Worm (Caenorhabditis elegans) whole organism, L1 larva: ENCODE measurements around the gene trpp-9.

Experiments used
- C16A3.4 ChIP-seq: fragments of 150-350 bp; optimal IDR thresholded peaks from 2 replicates; lab custom pipeline; 2014; ENCODE audit warnings: missing biosample characterization, missing genetic modification characterization
- Y116A8C.19 ChIP-seq: sonication (generic microtip); optimal IDR thresholded peaks from 2 replicates; lab custom pipeline; 2016; ENCODE audit warnings: missing compliant biosample characterization, missing genetic modification characterization, borderline replicate concordance
- aha-1 ChIP-seq: fragments of 150-350 bp; optimal IDR thresholded peaks from 2 replicates; lab custom pipeline; 2014; ENCODE audit warnings: missing biosample characterization, missing genetic modification characterization
- alr-1 ChIP-seq: fragments of 200-800 bp; sonication (Bioruptor generic); optimal IDR thresholded peaks from 2 replicates; lab custom pipeline; 2018; ENCODE audit warnings: borderline replicate concordance, mild to moderate bottlenecking, missing genetic modification characterization, missing compliant biosample characterization
- aly-2 ChIP-seq: fragments of 150-350 bp; optimal IDR thresholded peaks from 2 replicates; lab custom pipeline; 2014; ENCODE audit warnings: missing biosample characterization, missing genetic modification characterization
- blmp-1 ChIP-seq: fragments of 150-350 bp; optimal IDR thresholded peaks from 2 replicates; lab custom pipeline; 2014; ENCODE audit warnings: missing biosample characterization, missing genetic modification characterization
- ceh-63 ChIP-seq: fragments of 200-800 bp; sonication (Bioruptor generic); optimal IDR thresholded peaks from 2 replicates; lab custom pipeline; 2018; ENCODE audit warnings: mild to moderate bottlenecking, missing genetic modification characterization, missing compliant biosample characterization
- ceh-90 ChIP-seq: sonication (generic microtip); optimal IDR thresholded peaks from 2 replicates; lab custom pipeline; 2016; ENCODE audit warnings: missing genetic modification characterization, missing compliant biosample characterization
- dsc-1 ChIP-seq: sonication (generic microtip); optimal IDR thresholded peaks from 2 replicates; lab custom pipeline; 2016; ENCODE audit warnings: mild to moderate bottlenecking, missing genetic modification characterization, missing compliant biosample characterization
- egl-13 ChIP-seq: sonication (generic microtip); optimal IDR thresholded peaks from 2 replicates; lab custom pipeline; 2016; ENCODE audit warnings: missing genotype, missing genetic modification reagents, missing genetic modification characterization, missing compliant biosample characterization
- elt-3 ChIP-seq, 6 experiments: fragments of 150-350 bp in 1 of 6; sonication (generic microtip); optimal IDR thresholded peaks; 2 replicates each; lab custom pipeline; 2017 to 2018; ENCODE audit warnings: missing biosample characterization in 6 of 6, missing genetic modification characterization in 6 of 6, inconsistent platforms in 1 of 6
- fkh-4 ChIP-seq: sonication (generic microtip); optimal IDR thresholded peaks from 2 replicates; lab custom pipeline; 2016; ENCODE audit warnings: missing compliant biosample characterization, missing genetic modification characterization, borderline replicate concordance
- fkh-8 ChIP-seq: sonication (generic microtip); optimal IDR thresholded peaks from 2 replicates; lab custom pipeline; 2016; ENCODE audit warnings: mild to moderate bottlenecking, missing genetic modification characterization, missing compliant biosample characterization
- fos-1 ChIP-seq: fragments of 150-350 bp; optimal IDR thresholded peaks from 2 replicates; lab custom pipeline; 2014; ENCODE audit warnings: missing biosample characterization, missing genetic modification characterization
- grh-1 ChIP-seq: fragments of 200-800 bp; sonication (Bioruptor generic); IDR thresholded peaks from 2 replicates; pipeline ENCODE4 v1.3.6; 2022; ENCODE audit warnings: missing genetic modification reagents, missing genetic modification characterization, missing compliant biosample characterization
- hlh-17 ChIP-seq: fragments of 200-800 bp; sonication (Bioruptor generic); optimal IDR thresholded peaks from 2 replicates; lab custom pipeline; 2018; ENCODE audit warnings: missing genetic modification characterization, mild to moderate bottlenecking, missing compliant biosample characterization, moderate library complexity, borderline replicate concordance
- hlh-4 ChIP-seq: sonication (generic microtip); optimal IDR thresholded peaks from 2 replicates; lab custom pipeline; 2016; ENCODE audit warnings: mild to moderate bottlenecking, missing genetic modification characterization, missing compliant biosample characterization
- hpl-2 ChIP-seq: fragments of 150-350 bp; optimal IDR thresholded peaks from 2 replicates; lab custom pipeline; 2014; ENCODE audit warnings: missing biosample characterization, missing genetic modification reagents, missing genetic modification characterization
- isw-1 ChIP-seq: fragments of 200-800 bp; sonication (Bioruptor generic); IDR thresholded peaks from 2 replicates; pipeline ENCODE4 v1.3.6; 2022; ENCODE audit warnings: missing genetic modification characterization, missing compliant biosample characterization
- lin-14 ChIP-seq: fragments of 200-800 bp; sonication (Bioruptor generic); optimal IDR thresholded peaks from 2 replicates; lab custom pipeline; 2018; ENCODE audit warnings: mild to moderate bottlenecking, missing genetic modification characterization, moderate library complexity, missing compliant biosample characterization
- lin-15B ChIP-seq: fragments of 150-350 bp; sonication (generic microtip); optimal IDR thresholded peaks from 3 replicates; lab custom pipeline; 2014; ENCODE audit warnings: missing biosample characterization, missing genetic modification characterization
- lin-35 ChIP-seq, 2 experiments: fragments of 150-350 bp; optimal IDR thresholded peaks; 2 replicates each; lab custom pipeline; 2014; ENCODE audit warnings: missing biosample characterization in 2 of 2, missing genetic modification characterization in 2 of 2, missing genetic modification reagents in 2 of 2
- lsy-2 ChIP-seq, 2 experiments: fragments of 150-350 bp; optimal IDR thresholded peaks; 2 replicates each; lab custom pipeline; 2014; ENCODE audit warnings: missing biosample characterization in 2 of 2, missing genetic modification characterization in 2 of 2
- mab-9 ChIP-seq: fragments of 200-800 bp; sonication (Bioruptor generic); IDR thresholded peaks from 2 replicates; pipeline ENCODE4 v1.3.6; 2022; ENCODE audit warnings: missing genetic modification reagents, missing genetic modification characterization, missing compliant biosample characterization
- mep-1 ChIP-seq: fragments of 150-350 bp; optimal IDR thresholded peaks from 2 replicates; lab custom pipeline; 2014; ENCODE audit warnings: missing biosample characterization, missing genetic modification characterization
- nhr-11 ChIP-seq: fragments of 150-350 bp; optimal IDR thresholded peaks from 2 replicates; lab custom pipeline; 2014; ENCODE audit warnings: missing biosample characterization, missing genetic modification characterization
- nhr-19 ChIP-seq: fragments of 200-800 bp; sonication (Bioruptor generic); conservative IDR thresholded peaks from 2 replicates; pipeline ENCODE4 v1.3.6; 2022; ENCODE audit warnings: missing genetic modification characterization, missing compliant biosample characterization
- nhr-20 ChIP-seq: sonication (generic microtip); optimal IDR thresholded peaks from 2 replicates; lab custom pipeline; 2016; ENCODE audit warnings: mild to moderate bottlenecking, missing genetic modification characterization, missing compliant biosample characterization
- nhr-71 ChIP-seq: sonication (generic microtip); optimal IDR thresholded peaks from 2 replicates; lab custom pipeline; 2016; ENCODE audit warnings: mild to moderate bottlenecking, missing genetic modification characterization, moderate library complexity, missing compliant biosample characterization
- nhr-76 ChIP-seq: sonication (generic microtip); optimal IDR thresholded peaks from 2 replicates; lab custom pipeline; 2017; ENCODE audit warnings: missing biosample characterization, missing genetic modification characterization
- nhr-85 ChIP-seq: sonication (generic microtip); peaks from one replicate; lab custom pipeline; 2016; ENCODE audit warnings: missing genetic modification characterization, inconsistent platforms, missing compliant biosample characterization
- nhr-90 ChIP-seq: sonication (generic microtip); optimal IDR thresholded peaks from 2 replicates; lab custom pipeline; 2016; ENCODE audit warnings: mild to moderate bottlenecking, missing genetic modification characterization, missing compliant biosample characterization; ENCODE audit not compliant: poor library complexity
- rnt-1 ChIP-seq: sonication (generic microtip); optimal IDR thresholded peaks from 2 replicates; lab custom pipeline; 2016; ENCODE audit warnings: mild to moderate bottlenecking, missing genetic modification characterization, moderate library complexity, missing compliant biosample characterization
- snpc-4 ChIP-seq: fragments of 150-350 bp; optimal IDR thresholded peaks from 2 replicates; lab custom pipeline; 2014; ENCODE audit warnings: missing biosample characterization, missing genetic modification characterization
- sox-4 ChIP-seq: sonication (generic microtip); optimal IDR thresholded peaks from 2 replicates; lab custom pipeline; 2016; ENCODE audit warnings: missing genetic modification characterization, missing compliant biosample characterization
- swsn-7 ChIP-seq: sonication (generic microtip); optimal IDR thresholded peaks from 2 replicates; lab custom pipeline; 2016; ENCODE audit warnings: missing genetic modification characterization, missing compliant biosample characterization
- tbx-2 ChIP-seq: sonication (generic microtip); optimal IDR thresholded peaks from 2 replicates; lab custom pipeline; 2016; ENCODE audit warnings: missing genetic modification characterization, missing compliant biosample characterization
- tlp-1 ChIP-seq: fragments of 150-350 bp; optimal IDR thresholded peaks from 2 replicates; lab custom pipeline; 2014; ENCODE audit warnings: missing biosample characterization, missing genetic modification characterization
- unc-130 ChIP-seq: fragments of 150-350 bp; optimal IDR thresholded peaks from 2 replicates; lab custom pipeline; 2017; ENCODE audit warnings: missing biosample characterization, missing genetic modification characterization, inconsistent platforms
- unc-62 ChIP-seq: fragments of 150-350 bp; optimal IDR thresholded peaks from 2 replicates; lab custom pipeline; 2014; ENCODE audit warnings: missing biosample characterization, missing genetic modification reagents, missing genetic modification characterization
- unc-86 ChIP-seq: sonication (generic microtip); optimal IDR thresholded peaks from 2 replicates; lab custom pipeline; 2016; ENCODE audit warnings: missing genetic modification characterization, missing compliant biosample characterization
- ztf-4 ChIP-seq: fragments of 150-350 bp; optimal IDR thresholded peaks from 2 replicates; lab custom pipeline; 2014; ENCODE audit warnings: missing biosample characterization, missing genetic modification characterization

The trpp-9 gene

DNA sequence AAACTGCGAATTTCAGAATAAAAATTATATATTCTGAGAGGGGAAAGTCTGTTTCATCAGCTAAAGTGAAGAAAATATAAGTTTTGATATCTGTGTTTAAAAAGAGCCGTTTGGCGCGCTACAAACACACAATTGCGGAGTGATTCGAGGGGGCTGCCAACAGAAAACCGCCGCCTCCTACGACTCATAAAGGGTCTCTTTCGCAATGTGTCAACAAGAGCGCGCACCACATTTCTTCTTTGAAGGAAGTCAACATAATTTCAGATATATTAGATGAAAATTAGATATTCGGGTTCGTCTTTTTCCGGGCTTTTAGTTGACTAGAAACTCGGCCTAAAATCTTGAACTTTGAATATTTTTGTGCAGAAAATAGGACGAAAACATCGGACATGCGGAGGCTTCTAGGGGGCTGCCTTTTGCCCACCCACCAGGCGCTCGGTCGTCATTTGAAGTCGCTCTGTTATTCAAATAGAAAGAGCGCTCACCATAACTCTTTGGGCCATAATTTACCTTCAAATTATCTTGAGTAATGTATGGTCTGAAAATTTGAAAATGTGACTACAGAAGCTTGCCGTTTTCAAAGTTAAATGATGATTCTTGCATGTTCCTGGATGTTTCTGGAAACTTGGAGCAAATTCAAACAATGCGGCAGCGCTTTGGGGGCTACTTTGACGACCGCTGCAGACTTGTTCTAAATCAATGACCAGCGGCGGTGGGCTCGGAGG lies 42.2 kb downstream of the trpp-9 start (continued):
- TF ChIP-seq nhr-76 (peak; percentile 67), ceh-90 (tag; lab: Kevin White, UChicago) (no peak), nhr-90 (tag; lab: Kevin White, UChicago) (peak; percentile 96), Y116A8C.19 (tag; lab: Kevin White, UChicago) (no peak), hlh-17 (GFP tag; lab: Kevin White, UChicago) (peak; percentile 86), unc-86 (tag; lab: Kevin White, UChicago) (peak; percentile 98), fos-1 (tag; lab: Kevin White, UChicago) (peak; percentile 39), lin-14 (GFP tag; lab: Kevin White, UChicago) (peak; percentile 93), ceh-63 (GFP tag; lab: Kevin White, UChicago) (no peak), elt-3 (tag; optimal IDR thresholded peaks at IDR 0.05; lab: Kevin White, UChicago) (peak in 4 of 6 experiments; percentile 17 to 94 (median 60)), nhr-20 (tag; lab: Kevin White, UChicago) (peak; percentile 94)

DNA sequence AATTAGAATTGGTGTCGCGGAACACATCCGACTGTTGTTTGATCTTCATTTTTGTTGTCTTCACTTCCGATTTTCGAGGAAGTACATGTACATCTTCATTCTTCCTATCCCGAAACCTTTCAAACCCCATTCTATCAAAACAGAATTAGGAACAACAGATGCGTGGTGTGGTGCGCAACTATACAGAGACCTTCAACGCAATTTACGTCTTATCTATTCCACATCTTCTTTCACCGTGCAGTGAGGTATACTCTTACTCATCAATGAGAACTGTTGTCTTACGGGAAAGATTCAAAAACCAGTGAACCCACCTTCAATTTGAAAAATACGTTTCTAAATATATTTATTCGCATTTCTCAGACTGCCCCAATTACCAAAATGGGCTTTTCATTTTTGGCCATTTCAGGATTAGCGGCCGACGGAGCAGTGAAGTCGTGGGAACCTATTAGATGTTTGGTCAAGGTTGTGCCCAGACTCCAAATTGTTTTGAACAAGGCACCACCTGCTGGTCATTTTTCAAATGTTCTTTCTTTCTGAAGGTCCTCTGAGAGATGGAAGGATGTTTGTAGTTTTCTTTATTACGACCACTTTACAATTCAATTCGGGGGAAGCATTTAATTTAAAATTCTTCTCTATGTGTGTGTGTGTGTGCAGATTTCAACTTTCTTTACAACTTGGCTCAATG lies 43.2 kb downstream of the trpp-9 start:
- TF ChIP-seq fkh-4 (tag; lab: Kevin White, UChicago) = peak; percentile 11
- TF ChIP-seq nhr-71 (tag; lab: Kevin White, UChicago) = peak; percentile 61
- no peak for TF ChIP-seq hlh-4
- TF ChIP-seq lin-15B (tag; lab: Kevin White, UChicago) = no peak
- TF ChIP-seq nhr-90 (tag; lab: Kevin White, UChicago) = peak; percentile 21
- no peak for TF ChIP-seq tlp-1 (tag; lab: Kevin White, UChicago)
- TF ChIP-seq unc-130 = no peak
- peak; percentile 37 for TF ChIP-seq rnt-1 (tag; lab: Kevin White, UChicago)
- no peak for TF ChIP-seq fos-1 (tag; lab: Kevin White, UChicago)
- peak; percentile 81 for TF ChIP-seq nhr-85 (tag; lab: Kevin White, UChicago)
- TF ChIP-seq ztf-4 = peak; percentile 10
- no peak for TF ChIP-seq aha-1 (tag; lab: Kevin White, UChicago)
- peak; percentile 19 for TF ChIP-seq mep-1 (tag; lab: Kevin White, UChicago)
- peak; percentile 61 for TF ChIP-seq blmp-1 (tag; lab: Kevin White, UChicago)
- TF ChIP-seq lin-14 (GFP tag; lab: Kevin White, UChicago) = peak; percentile 47
- TF ChIP-seq dsc-1 (tag; lab: Kevin White, UChicago) = peak; percentile 78
- TF ChIP-seq tbx-2 (tag; lab: Kevin White, UChicago) = peak; percentile 4

DNA sequence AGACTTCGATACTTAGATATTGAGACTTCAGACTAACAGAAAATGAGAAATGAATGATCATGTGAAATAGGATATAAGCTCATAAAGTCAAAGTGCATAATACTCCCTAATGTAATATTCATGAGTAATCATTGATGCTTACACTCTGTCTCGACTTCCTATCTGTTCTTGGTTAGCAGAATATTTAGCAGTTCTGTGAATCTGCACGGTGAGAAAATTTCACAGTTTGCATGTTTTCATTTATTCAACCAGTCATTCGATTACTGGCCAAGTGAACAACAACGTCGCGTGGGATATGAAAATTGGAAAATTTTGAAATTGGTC lies 43.7 kb downstream of the trpp-9 start:
- TF ChIP-seq swsn-7 (tag; lab: Kevin White, UChicago) (no peak), sox-4 (tag; lab: Kevin White, UChicago) (peak; percentile 38), dsc-1 (tag; lab: Kevin White, UChicago) (peak; percentile 27), elt-3 (tag; optimal IDR thresholded peaks at IDR 0.05; lab: Kevin White, UChicago) (no peak), alr-1 (tag; lab: Kevin White, UChicago) (no peak), mep-1 (tag; lab: Kevin White, UChicago) (no peak), unc-62 (no peak), ztf-4 (no peak), snpc-4 (tag; lab: Kevin White, UChicago) (no peak), mab-9 (GFP tag; lab: Robert Waterston, UW) (no peak), nhr-19 (GFP tag; lab: Robert Waterston, UW) (no peak), nhr-76 (no peak), isw-1 (GFP tag; lab: Robert Waterston, UW) (no peak), rnt-1 (tag; lab: Kevin White, UChicago) (no peak), aly-2 (no peak), fkh-8 (peak; percentile 77), lin-35 (GFP tag; optimal IDR thresholded peaks at IDR 0.05; lab: Kevin White, UChicago) (no peak), egl-13 (tag; lab: Kevin White, UChicago) (peak; percentile 43), hpl-2 (GFP tag; lab: Kevin White, UChicago) (no peak), grh-1 (no peak), lsy-2 (tag; optimal IDR thresholded peaks at IDR 0.05; lab: Kevin White, UChicago) (peak in 1 of 2 experiments; percentile 13), nhr-11 (tag; lab: Kevin White, UChicago) (no peak), unc-86 (tag; lab: Kevin White, UChicago) (peak; percentile 70), C16A3.4 (no peak), blmp-1 (tag; lab: Kevin White, UChicago) (no peak), tbx-2 (tag; lab: Kevin White, UChicago) (no peak)
- TF ChIP-seq, all 84 proteins: peak for 6
